Worm (Caenorhabditis elegans): ENCODE data around the gene arrd-25.

arrd-25 gene

DNA sequence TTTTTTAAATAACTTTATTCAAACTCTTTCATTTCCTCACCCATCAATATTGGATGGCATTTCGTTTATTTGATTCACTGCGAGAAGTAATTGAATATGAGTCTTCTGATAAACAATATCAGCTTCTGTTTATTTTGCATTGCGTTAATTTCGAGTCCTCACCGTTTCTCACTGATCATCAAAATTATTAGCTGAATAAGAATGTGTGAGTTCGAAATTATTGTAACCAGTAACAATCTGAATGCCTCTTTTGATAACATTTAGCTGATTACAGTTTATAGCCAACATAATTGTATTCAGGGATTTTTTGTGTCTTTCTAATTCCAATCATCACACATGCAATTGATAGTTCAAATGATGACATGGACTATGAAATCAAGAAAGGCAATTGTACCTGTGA lies 51.6 kb downstream of the arrd-25 start, which contains the start of gene F16B12.1 (continued):
- TF ChIP-seq F13H6.1 (tag; optimal IDR thresholded peaks at IDR 0.05) (no peak), ceh-45 (GFP tag; IDR thresholded peaks at IDR 0.05) (no peak), hlh-8 (tag; optimal IDR thresholded peaks at IDR 0.05) (no peak)

Data from whole organism, late embryonic.